Worm (Caenorhabditis elegans): Measurements from ENCODE around the gene F49E8.8.

ce11 chrIV:7559237-7559636 is 2.8 kb downstream of the F49E8.8 start:
- TF ChIP-seq cog-1 (tag; optimal IDR thresholded peaks at IDR 0.05) (no peak), ref-1 (GFP tag; conservative IDR thresholded peaks at IDR 0.05) (no peak), klf-2 (GFP tag; conservative IDR thresholded peaks at IDR 0.05) (no peak), flt-1 (GFP tag; IDR thresholded peaks at IDR 0.05) (no peak), ztf-23 (GFP tag; IDR thresholded peaks at IDR 0.05) (no peak)
